Worm (Caenorhabditis elegans) whole organism, young adult: ENCODE measurements around the gene fah-1.

Experiments used
- D2030.7 ChIP-seq: fragments of 200-800 bp; sonication (Bioruptor generic); IDR thresholded peaks from 2 replicates; pipeline ENCODE4 v1.3.6; 2022; ENCODE audit warnings: missing genetic modification reagents, missing genetic modification characterization, missing compliant biosample characterization
- dpff-1 ChIP-seq: sonication (generic microtip); optimal IDR thresholded peaks from 2 replicates; lab custom pipeline; 2017; ENCODE audit warnings: mild to moderate bottlenecking, missing genetic modification characterization, missing compliant biosample characterization
- egl-44 ChIP-seq: fragments of 200-800 bp; sonication (Bioruptor generic); IDR thresholded peaks from 2 replicates; pipeline ENCODE4 v1.3.6; 2022; ENCODE audit warnings: missing genetic modification reagents, missing genetic modification characterization, missing compliant biosample characterization
- gei-17 ChIP-seq: fragments of 200-800 bp; sonication (Bioruptor generic); optimal IDR thresholded peaks from 2 replicates; lab custom pipeline; 2018; ENCODE audit warnings: mild to moderate bottlenecking, missing genetic modification characterization, missing compliant biosample characterization
- hlh-12 ChIP-seq: sonication (generic microtip); optimal IDR thresholded peaks from 2 replicates; lab custom pipeline; 2016; ENCODE audit warnings: missing genetic modification characterization, missing compliant biosample characterization
- hlh-26 ChIP-seq: fragments of 200-800 bp; sonication (Bioruptor generic); conservative IDR thresholded peaks from 2 replicates; pipeline ENCODE4 v1.3.6; 2022; ENCODE audit warnings: missing genetic modification reagents, missing genetic modification characterization, missing compliant biosample characterization
- lin-26 ChIP-seq: fragments of 200-800 bp; sonication (Bioruptor generic); IDR thresholded peaks from 2 replicates; pipeline ENCODE4 v1.3.6; 2022; ENCODE audit warnings: missing genetic modification reagents, missing genetic modification characterization, missing compliant biosample characterization
- madf-8 ChIP-seq: fragments of 200-800 bp; sonication (Bioruptor generic); conservative IDR thresholded peaks from 2 replicates; pipeline ENCODE4 v1.3.6; 2022; ENCODE audit warnings: missing genetic modification reagents, missing genetic modification characterization, missing compliant biosample characterization
- sdz-38 ChIP-seq: sonication (generic microtip); optimal IDR thresholded peaks from 2 replicates; lab custom pipeline; 2016; ENCODE audit warnings: missing genotype, missing genetic modification characterization, missing compliant biosample characterization
- ztf-3 ChIP-seq: fragments of 200-800 bp; sonication (Bioruptor generic); optimal IDR thresholded peaks from 2 replicates; lab custom pipeline; 2018; ENCODE audit warnings: mild to moderate bottlenecking, missing genetic modification characterization, missing compliant biosample characterization

DNA sequence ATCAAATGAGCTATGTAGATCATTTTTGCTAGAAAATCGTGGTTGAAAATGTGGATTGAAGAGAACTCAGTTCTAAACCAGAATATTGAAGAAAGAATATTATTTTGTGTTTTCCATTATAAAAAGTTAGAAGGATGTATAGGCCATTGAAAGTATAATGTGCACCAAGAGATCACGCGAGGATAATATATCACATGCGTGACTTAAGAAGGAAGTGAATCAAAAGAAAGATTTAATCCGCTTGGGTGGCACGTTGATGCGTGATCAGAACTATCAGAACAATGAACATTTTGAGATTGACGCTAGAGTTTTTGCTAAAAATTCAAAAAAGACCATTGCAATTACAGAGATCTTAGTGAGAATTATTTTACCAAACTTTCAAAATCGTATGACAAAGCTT lies 12.9 kb downstream of the fah-1 start:
- TF ChIP-seq sdz-38 (tag; lab: Kevin White, UChicago) (no peak), dpff-1 (tag; lab: Kevin White, UChicago) (no peak), D2030.7 (no peak), ztf-3 (GFP tag; lab: Kevin White, UChicago) (no peak), lin-26 (GFP tag; lab: Robert Waterston, UW) (no peak), gei-17 (GFP tag; lab: Kevin White, UChicago) (no peak), hlh-12 (tag; lab: Kevin White, UChicago) (no peak), egl-44 (no peak), hlh-26 (GFP tag; lab: Robert Waterston, UW) (no peak), madf-8 (no peak)
